Worm (Caenorhabditis elegans): ENCODE data around the gene sre-33.
A peak's percentile ranks its signal among the peaks of the same experiment; 100 is the strongest.

The sre-33 gene

DNA sequence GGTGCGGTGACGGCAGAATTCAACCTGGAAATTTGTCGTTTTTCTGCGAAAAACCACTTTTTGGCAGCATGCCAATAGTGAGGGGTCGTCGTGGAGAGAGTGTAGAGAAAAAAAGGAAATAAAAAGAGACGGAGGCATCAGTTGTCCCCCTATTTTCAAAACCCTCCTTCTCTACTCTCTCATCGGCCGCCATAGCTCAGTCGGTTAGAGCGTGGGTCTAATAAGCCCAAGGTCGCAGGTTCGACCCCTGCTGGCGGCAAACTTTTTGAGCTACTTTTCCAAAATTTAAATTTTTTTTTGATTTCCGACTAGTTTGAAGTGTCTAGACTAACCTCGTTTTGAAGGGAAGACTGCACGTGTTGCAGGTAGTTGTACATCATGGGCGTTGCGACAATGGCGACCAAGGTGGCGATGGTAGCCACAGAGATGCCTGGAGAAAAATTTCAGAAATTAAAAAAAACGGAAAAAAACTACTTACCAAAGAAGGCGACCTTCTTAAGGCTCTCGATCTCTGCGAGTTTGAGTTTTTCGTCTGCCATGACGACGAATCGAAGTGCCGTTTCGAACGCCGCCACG, 41.5 kb downstream of the sre-33 start, which contains the start of gene col-85 (continued):
- TF ChIP-seq sdz-38 (tag; optimal IDR thresholded peaks at IDR 0.05) = no peak
- TF ChIP-seq hmg-20 (GFP tag; IDR thresholded peaks at IDR 0.05) = peak; percentile 67
- TF ChIP-seq pbrm-1 (GFP tag; IDR thresholded peaks at IDR 0.05) = peak; percentile 92
- TF ChIP-seq ceh-79 (tag; optimal IDR thresholded peaks at IDR 0.05) = peak; percentile 23
- TF ChIP-seq attf-3 (GFP tag; conservative IDR thresholded peaks at IDR 0.05) = peak; percentile 77
- no peak for TF ChIP-seq unc-62 (GFP tag; optimal IDR thresholded peaks at IDR 0.05)
- no peak for TF ChIP-seq ztf-22 (GFP tag; optimal IDR thresholded peaks at IDR 0.05)
- TF ChIP-seq cebp-2 (GFP tag; IDR thresholded peaks at IDR 0.05) = peak; percentile 77; the same call in 1 of the 2 replicates
- 0 out of 2 replicates have a peak, but pooled peaks have one; percentile 41 for TF ChIP-seq nfya-2 (GFP tag; IDR thresholded peaks at IDR 0.05)
- no peak for TF ChIP-seq bed-2 (GFP tag; IDR thresholded peaks at IDR 0.05)
- no peak for TF ChIP-seq pha-4 (tag; optimal IDR thresholded peaks at IDR 0.05)
- TF ChIP-seq nfya-1 (tag; optimal IDR thresholded peaks at IDR 0.05; ENCODE audit: borderline replicate concordance, insufficient read depth) = no peak
- TF ChIP-seq F55B11.4 (tag; optimal IDR thresholded peaks at IDR 0.05; ENCODE audit: borderline replicate concordance, insufficient read depth) = no peak
- no peak for TF ChIP-seq hlh-26 (GFP tag; conservative IDR thresholded peaks at IDR 0.05)
- peak; percentile 43 for TF ChIP-seq F57A8.1 (GFP tag; optimal IDR thresholded peaks at IDR 0.05)
- TF ChIP-seq Y67H2A.10 (GFP tag; conservative IDR thresholded peaks at IDR 0.05) = no peak
- TF ChIP-seq chd-7 (tag; optimal IDR thresholded peaks at IDR 0.05) = peak; percentile 87
- TF ChIP-seq F49E8.2 (tag; optimal IDR thresholded peaks at IDR 0.05; ENCODE audit: insufficient read depth) = peak; percentile 68
- TF ChIP-seq repo-1 (tag; optimal IDR thresholded peaks at IDR 0.05) = peak; percentile 50
- TF ChIP-seq dox-1 (GFP tag; IDR thresholded peaks at IDR 0.05) = peak; percentile 95
- peak; percentile 53 for TF ChIP-seq lsl-1 (GFP tag; optimal IDR thresholded peaks at IDR 0.05)
- peak; percentile 81 for TF ChIP-seq ztf-6 (GFP tag; IDR thresholded peaks at IDR 0.05)
- peak; percentile 88 for TF ChIP-seq F23B12.7 (tag; optimal IDR thresholded peaks at IDR 0.05; ENCODE audit: insufficient read depth)
- 0 out of 2 replicates have a peak, but pooled peaks have one; percentile 34 for TF ChIP-seq aptf-2 (GFP tag; conservative IDR thresholded peaks at IDR 0.05)
- TF ChIP-seq K11D2.4 (GFP tag; IDR thresholded peaks at IDR 0.05) = peak; percentile 70
- peak; percentile 80 for TF ChIP-seq ztf-26 (tag; optimal IDR thresholded peaks at IDR 0.05)
- peak; percentile 90 for TF ChIP-seq hmg-1.2 (GFP tag; IDR thresholded peaks at IDR 0.05)
- peak; percentile 56; the same call in 1 of the 2 replicates for TF ChIP-seq attf-6 (GFP tag; IDR thresholded peaks at IDR 0.05)
- TF ChIP-seq die-1 (tag; optimal IDR thresholded peaks at IDR 0.05) = peak; percentile 87
- TF ChIP-seq lir-1 (GFP tag; conservative IDR thresholded peaks at IDR 0.05) = peak; percentile 58
- TF ChIP-seq unc-130 (GFP tag; optimal IDR thresholded peaks at IDR 0.05) = peak; percentile 62
- 0 out of 2 replicates have a peak, but pooled peaks have one; percentile 50 for TF ChIP-seq egl-18 (GFP tag; IDR thresholded peaks at IDR 0.05)
- no peak for TF ChIP-seq egrh-3 (GFP tag; IDR thresholded peaks at IDR 0.05)
- TF ChIP-seq rpc-1 (optimal IDR thresholded peaks at IDR 0.05) = peak; percentile 97
- peak; percentile 93 for TF ChIP-seq rpc-1 (tag; optimal IDR thresholded peaks at IDR 0.05)
- TF ChIP-seq sea-2 (GFP tag; IDR thresholded peaks at IDR 0.05) = no peak
- TF ChIP-seq hrde-1 (tag; optimal IDR thresholded peaks at IDR 0.05; ENCODE audit: borderline replicate concordance) = peak; percentile 74
- 0 out of 2 replicates have a peak, but pooled peaks have one; percentile 65 for TF ChIP-seq Y95B8A.8 (GFP tag; IDR thresholded peaks at IDR 0.05)
- TF ChIP-seq B0261.1 (tag; optimal IDR thresholded peaks at IDR 0.05) = peak; percentile 99
- peak; percentile 86 for TF ChIP-seq mcd-1 (GFP tag; IDR thresholded peaks at IDR 0.05)
- TF ChIP-seq mxl-1 (tag; optimal IDR thresholded peaks at IDR 0.05) = peak; percentile 88
- peak; percentile 72 for TF ChIP-seq B0035.1 (tag; optimal IDR thresholded peaks at IDR 0.05)

Measured in whole organism, young adult.